Worm (Caenorhabditis elegans): Measurements from ENCODE around the gene srlf-14.

DNA sequence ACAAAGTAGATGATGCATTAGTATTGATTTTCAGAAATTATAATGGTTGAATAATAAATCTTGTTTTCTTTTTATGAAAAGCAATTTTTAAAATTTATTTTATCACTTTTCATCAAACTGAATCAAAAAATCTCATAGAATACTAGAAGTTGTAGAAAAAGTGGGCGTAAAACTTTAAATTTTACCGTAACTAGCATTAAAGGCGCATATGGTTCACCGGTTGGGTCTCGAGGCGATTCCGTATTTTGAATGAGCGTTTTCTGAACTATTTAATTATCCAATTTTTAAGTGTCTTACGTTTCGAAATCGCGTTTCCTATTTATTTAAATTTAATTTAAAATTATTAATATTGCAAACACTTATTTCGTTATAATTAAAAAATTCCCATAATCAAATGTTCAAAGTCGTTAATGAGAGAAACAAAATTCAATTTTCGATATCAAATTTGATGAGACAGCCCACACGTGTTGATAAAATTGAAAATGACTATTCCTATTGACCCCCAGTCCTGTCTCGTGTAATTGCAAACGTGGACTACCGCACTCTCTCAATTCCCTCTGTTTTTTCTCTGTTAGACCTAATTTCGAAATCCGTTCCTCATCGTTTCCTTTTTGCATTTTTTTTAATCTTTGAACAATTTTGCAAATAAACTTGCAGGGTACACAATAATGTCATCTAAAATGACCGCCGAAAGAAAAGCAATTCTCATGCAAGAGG, 35.7 kb downstream of the srlf-14 start, which contains the start of the genes T11G6.2 and hars-1:
- TF ChIP-seq aha-1 (tag; optimal IDR thresholded peaks at IDR 0.05), result no peak
- TF ChIP-seq snpc-4 (tag; optimal IDR thresholded peaks at IDR 0.05), result no peak
- no peak for TF ChIP-seq ztf-11 (tag; optimal IDR thresholded peaks at IDR 0.05)
- TF ChIP-seq lin-39 (tag; optimal IDR thresholded peaks at IDR 0.05), result no peak
- peak; percentile 37 for TF ChIP-seq C16A3.4 (tag; optimal IDR thresholded peaks at IDR 0.05)
- TF ChIP-seq nhr-237 (tag; optimal IDR thresholded peaks at IDR 0.05), result no peak
- no peak for TF ChIP-seq tlp-1 (tag; optimal IDR thresholded peaks at IDR 0.05)

All from whole organism, L1 larva.